Fruit fly (Drosophila melanogaster): ENCODE measurements around the gene kuk.

kuk gene

DNA sequence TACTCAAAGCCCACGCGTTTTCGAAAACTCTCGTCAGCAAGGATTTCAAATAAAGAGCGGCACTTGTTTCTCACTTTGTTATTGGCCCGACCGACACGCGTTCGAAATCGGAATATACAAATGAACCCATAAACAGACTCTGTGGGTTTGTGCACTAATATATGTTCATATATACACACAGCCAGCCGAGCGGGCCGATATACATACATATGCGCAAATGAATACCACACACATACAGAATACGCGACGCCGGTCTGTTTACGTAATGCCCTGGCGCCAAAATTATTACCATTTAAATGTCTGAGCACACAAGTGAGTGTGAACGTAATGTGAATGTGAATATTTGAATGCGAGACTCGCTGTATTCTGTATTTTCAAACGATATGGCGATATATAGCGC is 12.3 kb upstream of the kuk start (continued):
- TF ChIP-seq CG15696 (tag; optimal IDR thresholded peaks at IDR 0.05) = no peak
- TF ChIP-seq CG8290 (GFP tag; optimal IDR thresholded peaks at IDR 0.05) = no peak
- TF ChIP-seq CG8290 (tag; optimal IDR thresholded peaks at IDR 0.05) = peak in 1 of 2 experiments; percentile 40
- TF ChIP-seq CG12769 (tag; optimal IDR thresholded peaks at IDR 0.05) = peak; percentile 54
- peak; percentile 58; the same call in 1 of the 2 replicates for TF ChIP-seq vvl (GFP tag; IDR thresholded peaks at IDR 0.05)
- no peak for TF ChIP-seq CG14014 (GFP tag; IDR thresholded peaks at IDR 0.05)
- TF ChIP-seq cg (GFP tag; optimal IDR thresholded peaks at IDR 0.05) = peak; percentile 73
- no peak for TF ChIP-seq dmrt11E (tag; optimal IDR thresholded peaks at IDR 0.05)
- TF ChIP-seq pzg (GFP tag; optimal IDR thresholded peaks at IDR 0.05) = no peak
- TF ChIP-seq CG3281 (GFP tag; optimal IDR thresholded peaks at IDR 0.05) = no peak
- TF ChIP-seq CG10543 (GFP tag; optimal IDR thresholded peaks at IDR 0.05) = peak; percentile 45
- no peak for TF ChIP-seq CG6254 (GFP tag; optimal IDR thresholded peaks at IDR 0.05)
- TF ChIP-seq CG10366 (GFP tag; IDR thresholded peaks at IDR 0.05) = no peak
- no peak for TF ChIP-seq schlank (tag; optimal IDR thresholded peaks at IDR 0.05)
- peak; percentile 79 for TF ChIP-seq sd (tag; optimal IDR thresholded peaks at IDR 0.05)
- TF ChIP-seq sug (tag; optimal IDR thresholded peaks at IDR 0.05) = peak; percentile 8
- TF ChIP-seq CG9437 (GFP tag; optimal IDR thresholded peaks at IDR 0.05) = peak; percentile 83
- TF ChIP-seq Nf-YC (tag; optimal IDR thresholded peaks at IDR 0.05) = peak; percentile 40
- no peak for TF ChIP-seq Usf (GFP tag; optimal IDR thresholded peaks at IDR 0.05)
- no peak for TF ChIP-seq az2 (GFP tag; optimal IDR thresholded peaks at IDR 0.05)
- no peak for TF ChIP-seq disco-r (GFP tag; optimal IDR thresholded peaks at IDR 0.05)
- peak; percentile 8 for TF ChIP-seq CG13296 (GFP tag; optimal IDR thresholded peaks at IDR 0.05)
- TF ChIP-seq CG6813 (GFP tag; optimal IDR thresholded peaks at IDR 0.05) = no peak
- peak; percentile 14; the same call in 1 of the 2 replicates for TF ChIP-seq Scr (GFP tag; IDR thresholded peaks at IDR 0.05; ENCODE audit: partially characterized antibody)
- 0 out of 2 replicates have a peak, but pooled peaks have one; percentile 20 for TF ChIP-seq Bgb (GFP tag; IDR thresholded peaks at IDR 0.05; ENCODE audit: partially characterized antibody)

DNA sequence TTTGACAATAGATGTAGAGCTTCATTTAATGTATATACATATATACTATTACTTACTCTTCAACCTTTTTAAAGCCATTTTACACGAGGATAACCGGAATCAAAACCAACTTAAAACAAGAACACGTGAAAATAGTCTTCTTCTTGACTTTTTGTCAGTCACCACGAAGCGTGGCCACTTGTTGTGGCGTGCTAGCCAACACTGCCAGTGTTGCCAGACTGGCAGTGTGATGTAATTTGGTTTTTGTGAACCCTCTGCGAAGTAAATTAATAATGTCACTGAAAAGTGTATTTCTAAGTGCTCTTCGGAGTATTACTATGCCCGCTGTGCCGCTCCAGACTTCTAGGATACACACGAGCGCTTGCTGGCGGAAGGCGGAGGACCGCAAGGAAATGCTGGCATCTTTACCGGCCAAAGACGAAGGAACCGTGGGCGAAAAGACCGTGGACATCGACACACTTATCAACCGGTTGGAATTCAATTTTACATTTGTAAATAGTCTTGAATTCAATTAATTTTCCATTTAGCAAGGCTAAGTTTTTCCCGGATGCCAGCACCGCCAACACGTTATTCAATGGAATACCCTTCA is 7.4 kb upstream of the kuk start, which contains the start of the genes Ns1 and mRpS11:
Gene Ns1, minus strand, starts transcription at position 150 of the 589 bp plus-strand sequence.
Gene mRpS11, plus strand, starts transcription at position 207 of the 589 bp plus-strand sequence.
- TF ChIP-seq CG1529 (GFP tag; optimal IDR thresholded peaks at IDR 0.05) (no peak), zfh1 (GFP tag; IDR thresholded peaks at IDR 0.05) (0 out of 3 replicates have a peak, but pooled peaks have one; percentile 22), Mad (GFP tag; optimal IDR thresholded peaks at IDR 0.05) (peak; percentile 13), sqz (GFP tag; optimal IDR thresholded peaks at IDR 0.05) (no peak), PHDP (tag; optimal IDR thresholded peaks at IDR 0.05) (peak; percentile 9), tap (tag; optimal IDR thresholded peaks at IDR 0.05) (no peak), CG17802 (tag; optimal IDR thresholded peaks at IDR 0.05) (peak; percentile 10), CG17568 (GFP tag; optimal IDR thresholded peaks at IDR 0.05) (peak; percentile 9), CTCF (GFP tag; optimal IDR thresholded peaks at IDR 0.05) (peak; percentile 13), Lpt (GFP tag; optimal IDR thresholded peaks at IDR 0.05) (no peak), dm (GFP tag; optimal IDR thresholded peaks at IDR 0.05) (peak; percentile 99), CG10274 (GFP tag; optimal IDR thresholded peaks at IDR 0.05) (no peak), CG9609 (GFP tag; optimal IDR thresholded peaks at IDR 0.05) (no peak), lilli (GFP tag; optimal IDR thresholded peaks at IDR 0.05) (peak; percentile 24), peb (GFP tag; IDR thresholded peaks at IDR 0.05) (no peak), Rfx (GFP tag; IDR thresholded peaks at IDR 0.05) (peak; percentile 65), bowl (GFP tag; IDR thresholded peaks at IDR 0.05) (no peak), Rx (GFP tag; IDR thresholded peaks at IDR 0.05) (no peak), CG7786 (GFP tag; optimal IDR thresholded peaks at IDR 0.05) (peak; percentile 55), CG4730 (GFP tag; IDR thresholded peaks at IDR 0.05) (no peak), run (tag; optimal IDR thresholded peaks at IDR 0.05) (no peak), CG14965 (GFP tag; optimal IDR thresholded peaks at IDR 0.05; ENCODE audit: borderline replicate concordance) (no peak), Blimp-1 (GFP tag; optimal IDR thresholded peaks at IDR 0.05) (no peak), cato (GFP tag; optimal IDR thresholded peaks at IDR 0.05; ENCODE audit: borderline replicate concordance) (no peak), NfI (GFP tag; optimal IDR thresholded peaks at IDR 0.05) (peak; percentile 58), cad (GFP tag; optimal IDR thresholded peaks at IDR 0.05) (no peak), E2f1 (GFP tag; IDR thresholded peaks at IDR 0.05) (no peak)

Measured in whole organism, embryonic.